Worm (Caenorhabditis elegans) whole organism, early embryonic: ENCODE results near the gene coa-4.

ENCODE experiments used
- aly-1 ChIP-seq: sonication (generic microtip); optimal IDR thresholded peaks from 2 replicates; lab custom pipeline; 2016; ENCODE audit warnings: missing genetic modification characterization, missing compliant biosample characterization
- ceh-36 ChIP-seq: sonication (generic microtip); optimal IDR thresholded peaks from 2 replicates; lab custom pipeline; 2016; ENCODE audit warnings: missing genetic modification characterization, inconsistent platforms, missing compliant biosample characterization
- flt-1 ChIP-seq: fragments of 200-800 bp; sonication (Bioruptor generic); IDR thresholded peaks from 2 replicates; pipeline ENCODE4 v1.3.6; 2022; ENCODE audit warnings: missing genetic modification characterization, missing compliant biosample characterization
- hmbx-1 ChIP-seq: sonication (generic microtip); optimal IDR thresholded peaks from 2 replicates; lab custom pipeline; 2016; ENCODE audit warnings: mild to moderate bottlenecking, missing genetic modification characterization, missing compliant biosample characterization

- TF ChIP-seq aly-1 (tag; lab: Kevin White, UChicago) (no peak), ceh-36 (no peak), flt-1 (no peak), hmbx-1 (tag; lab: Kevin White, UChicago) (no peak)
Observed at ce11 chrIV:9322489-9322888, 12.9 kb downstream of the coa-4 start.
